Fruit fly (Drosophila melanogaster) whole organism, embryonic: ENCODE data around the gene CG5805.

Experiments
- B-H2 ChIP-seq: fragments of 200-800 bp; sonication (Bioruptor generic); optimal IDR thresholded peaks from 2 replicates; lab custom pipeline; 2018; ENCODE audit warnings: missing biosample characterization, mild to moderate bottlenecking, missing genetic modification characterization
- CG11723 ChIP-seq: fragments of 200-800 bp; sonication (Bioruptor generic); optimal IDR thresholded peaks from 2 replicates; lab custom pipeline; 2017; ENCODE audit warnings: missing biosample characterization, mild to moderate bottlenecking, missing genetic modification characterization
- CG13287 ChIP-seq: fragments of 200-800 bp; sonication (Bioruptor generic); IDR thresholded peaks from 2 replicates; pipeline ENCODE4 v1.3.6; 2022; ENCODE audit warnings: missing biosample characterization, missing genetic modification characterization; ENCODE audit not compliant: partially characterized antibody
- CG14014 ChIP-seq: fragments of 200-800 bp; sonication (Bioruptor generic); IDR thresholded peaks from 2 replicates; pipeline ENCODE4 v1.3.6; 2022; ENCODE audit warnings: missing biosample characterization, missing genetic modification characterization
- CG15011 ChIP-seq: fragments of 200-800 bp; sonication (Bioruptor generic); optimal IDR thresholded peaks from 3 replicates; lab custom pipeline; 2018; ENCODE audit warnings: missing biosample characterization, mild to moderate bottlenecking, missing genetic modification characterization
- CG15073 ChIP-seq: fragments of 200-800 bp; sonication (Bioruptor generic); optimal IDR thresholded peaks from 2 replicates; lab custom pipeline; 2016; ENCODE audit warnings: missing biosample characterization, missing genetic modification characterization
- CG1602 ChIP-seq: fragments of 200-800 bp; sonication (Bioruptor generic); optimal IDR thresholded peaks from 3 replicates; lab custom pipeline; 2016; ENCODE audit warnings: missing biosample characterization, missing genetic modification characterization
- CG1647 ChIP-seq: fragments of 200-800 bp; sonication (Bioruptor generic); optimal IDR thresholded peaks from 3 replicates; lab custom pipeline; 2016; ENCODE audit warnings: missing biosample characterization, missing genetic modification characterization
- CG17186 ChIP-seq: fragments of 200-800 bp; sonication (Bioruptor generic); optimal IDR thresholded peaks from 3 replicates; lab custom pipeline; 2017; ENCODE audit warnings: missing biosample characterization, missing genetic modification reagents, missing genetic modification characterization
- CG17829 ChIP-seq: fragments of 200-800 bp; optimal IDR thresholded peaks from 2 replicates; lab custom pipeline; 2019; ENCODE audit warnings: missing biosample characterization, mild to moderate bottlenecking, missing genetic modification characterization, moderate library complexity
- CG30020 ChIP-seq: fragments of 200-800 bp; optimal IDR thresholded peaks from 2 replicates; lab custom pipeline; 2019; ENCODE audit warnings: missing biosample characterization, mild to moderate bottlenecking, missing genetic modification characterization, moderate library complexity
- CG4707 ChIP-seq: fragments of 200-800 bp; sonication (Bioruptor generic); optimal IDR thresholded peaks from 2 replicates; lab custom pipeline; 2018; ENCODE audit warnings: missing biosample characterization, mild to moderate bottlenecking, missing genetic modification characterization, moderate library complexity
- CG4854 ChIP-seq: fragments of 200-800 bp; sonication (Bioruptor generic); optimal IDR thresholded peaks from 2 replicates; lab custom pipeline; 2016; ENCODE audit warnings: missing biosample characterization, missing genetic modification characterization, inconsistent platforms
- CG7963 ChIP-seq: fragments of 200-800 bp; sonication (Bioruptor generic); IDR thresholded peaks from 3 replicates; pipeline ENCODE4 v1.3.6; 2022; ENCODE audit warnings: missing biosample characterization, missing genetic modification characterization; ENCODE audit not compliant: partially characterized antibody
- CG9437 ChIP-seq: fragments of 200-800 bp; sonication (Bioruptor generic); optimal IDR thresholded peaks from 2 replicates; lab custom pipeline; 2018; ENCODE audit warnings: missing biosample characterization, mild to moderate bottlenecking, missing genetic modification characterization
- Dad ChIP-seq: fragments of 200-800 bp; sonication (Bioruptor generic); optimal IDR thresholded peaks from 3 replicates; lab custom pipeline; 2016; ENCODE audit warnings: missing biosample characterization, missing genetic modification characterization
- Deaf1 ChIP-seq: fragments of 200-800 bp; optimal IDR thresholded peaks from 3 replicates; lab custom pipeline; 2019; ENCODE audit warnings: missing biosample characterization, mild to moderate bottlenecking, missing genetic modification characterization, moderate library complexity
- Dref ChIP-seq: fragments of 200-800 bp; sonication (Bioruptor generic); IDR thresholded peaks from 2 replicates; pipeline ENCODE4 v1.3.6; 2022; ENCODE audit warnings: missing biosample characterization, missing genetic modification characterization
- Drgx ChIP-seq: fragments of 200-800 bp; sonication (Bioruptor generic); IDR thresholded peaks from 2 replicates; pipeline ENCODE4 v1.3.6; 2022; ENCODE audit warnings: missing biosample characterization, missing genetic modification characterization
- H15 ChIP-seq: fragments of 200-800 bp; sonication (Bioruptor generic); IDR thresholded peaks from 3 replicates; pipeline ENCODE4 v1.3.6; 2022; ENCODE audit warnings: missing biosample characterization, missing genetic modification characterization
- Hr51 ChIP-seq, 2 experiments: fragments of 200-800 bp; sonication (Bioruptor generic); optimal IDR thresholded peaks; 2 replicates in 1 of 2; 3 replicates in 1 of 2; lab custom pipeline; 2016 to 2018; ENCODE audit warnings: missing biosample characterization in 2 of 2, missing genetic modification characterization in 2 of 2, mild to moderate bottlenecking in 1 of 2, moderate library complexity in 1 of 2
- Jarid2 ChIP-seq: fragments of 200-800 bp; sonication (Bioruptor generic); optimal IDR thresholded peaks from 3 replicates; lab custom pipeline; 2017; ENCODE audit warnings: mild to moderate bottlenecking, missing biosample characterization, missing genetic modification reagents, missing genetic modification characterization
- Med ChIP-seq: fragments of 200-800 bp; sonication (Bioruptor generic); peaks from one replicate; lab custom pipeline; 2016; ENCODE audit warnings: missing biosample characterization, missing genetic modification characterization, mild to moderate bottlenecking, inconsistent platforms, moderate library complexity
- Neu2 ChIP-seq: fragments of 200-800 bp; sonication (Bioruptor generic); optimal IDR thresholded peaks from 3 replicates; lab custom pipeline; 2016; ENCODE audit warnings: missing biosample characterization, missing genetic modification characterization, borderline replicate concordance
- Oaz ChIP-seq: fragments of 200-800 bp; sonication (Bioruptor generic); IDR thresholded peaks from 2 replicates; pipeline ENCODE4 v1.3.6; 2022; ENCODE audit warnings: missing biosample characterization, missing genetic modification characterization
- Optix ChIP-seq: fragments of 200-800 bp; sonication (Bioruptor generic); IDR thresholded peaks from 3 replicates; pipeline ENCODE4 v1.3.6; 2022; ENCODE audit warnings: missing biosample characterization, missing genetic modification characterization
- Ravus ChIP-seq: fragments of 200-800 bp; sonication (Bioruptor generic); IDR thresholded peaks from 2 replicates; pipeline ENCODE4 v1.3.6; 2022; ENCODE audit warnings: missing biosample characterization, missing genetic modification characterization
- Sry-β ChIP-seq: fragments of 200-800 bp; sonication (Bioruptor generic); optimal IDR thresholded peaks from 2 replicates; lab custom pipeline; 2018; ENCODE audit warnings: missing biosample characterization, mild to moderate bottlenecking, missing genetic modification characterization, moderate library complexity
- TFAM ChIP-seq: fragments of 200-800 bp; sonication (Bioruptor generic); optimal IDR thresholded peaks from 2 replicates; lab custom pipeline; 2017; ENCODE audit warnings: missing biosample characterization, missing genetic modification characterization, inconsistent platforms
- Usf ChIP-seq: fragments of 200-800 bp; sonication (Bioruptor generic); optimal IDR thresholded peaks from 2 replicates; lab custom pipeline; 2017; ENCODE audit warnings: missing genotype, missing biosample characterization, missing genetic modification characterization
- amos ChIP-seq: fragments of 200-800 bp; sonication (Bioruptor generic); IDR thresholded peaks from 2 replicates; pipeline ENCODE4 v1.3.6; 2022; ENCODE audit warnings: missing biosample characterization, missing genetic modification characterization; ENCODE audit not compliant: partially characterized antibody
- bsh ChIP-seq, 2 experiments: fragments of 200-800 bp; sonication (Bioruptor generic); optimal IDR thresholded peaks; 2 replicates each; lab custom pipeline; 2017 to 2018; ENCODE audit warnings: mild to moderate bottlenecking in 2 of 2, missing biosample characterization in 2 of 2, missing genetic modification characterization in 2 of 2, moderate library complexity in 1 of 2
- chif ChIP-seq, 2 experiments: fragments of 200-800 bp; sonication (Bioruptor generic); optimal IDR thresholded peaks; 3 replicates each; lab custom pipeline; 2016; ENCODE audit warnings: missing biosample characterization in 2 of 2, missing genetic modification characterization in 2 of 2
- disco-r ChIP-seq: fragments of 200-800 bp; sonication (Bioruptor generic); optimal IDR thresholded peaks from 2 replicates; lab custom pipeline; 2016; ENCODE audit warnings: missing biosample characterization, missing genetic modification characterization
- dm ChIP-seq: fragments of 200-800 bp; sonication (Bioruptor generic); optimal IDR thresholded peaks from 3 replicates; lab custom pipeline; 2016; ENCODE audit warnings: missing biosample characterization, missing genetic modification characterization
- fd102C ChIP-seq: fragments of 200-800 bp; sonication (Bioruptor generic); optimal IDR thresholded peaks from 2 replicates; lab custom pipeline; 2018; ENCODE audit warnings: missing biosample characterization, mild to moderate bottlenecking, missing genetic modification characterization, moderate library complexity
- gcm ChIP-seq: fragments of 200-800 bp; sonication (Bioruptor generic); optimal IDR thresholded peaks from 2 replicates; lab custom pipeline; 2019; ENCODE audit warnings: missing biosample characterization, mild to moderate bottlenecking, missing genetic modification characterization, moderate library complexity
- jumu ChIP-seq: fragments of 200-800 bp; sonication (Bioruptor generic); optimal IDR thresholded peaks from 3 replicates; lab custom pipeline; 2016; ENCODE audit warnings: missing biosample characterization, missing genetic modification characterization
- otp ChIP-seq: fragments of 200-800 bp; sonication (Bioruptor generic); IDR thresholded peaks from 3 replicates; pipeline ENCODE4, ENCODE4 v1.3.6; 2022; ENCODE audit warnings: missing biosample characterization, missing genetic modification characterization
- pfk ChIP-seq: fragments of 200-800 bp; sonication (Bioruptor generic); optimal IDR thresholded peaks from 2 replicates; lab custom pipeline; 2018; ENCODE audit warnings: missing biosample characterization, mild to moderate bottlenecking, missing genetic modification characterization, moderate library complexity
- pnt ChIP-seq: fragments of 200-800 bp; sonication (Bioruptor generic); optimal IDR thresholded peaks from 3 replicates; lab custom pipeline; 2016; ENCODE audit warnings: missing biosample characterization, missing genetic modification characterization
- pros ChIP-seq: fragments of 200-800 bp; sonication (Bioruptor generic); optimal IDR thresholded peaks from 3 replicates; lab custom pipeline; 2019; ENCODE audit warnings: missing biosample characterization, mild to moderate bottlenecking, missing genetic modification characterization, moderate library complexity
- psq ChIP-seq: fragments of 200-800 bp; sonication (Bioruptor generic); optimal IDR thresholded peaks from 2 replicates; lab custom pipeline; 2017; ENCODE audit warnings: missing biosample characterization, missing genetic modification characterization
- pzg ChIP-seq: fragments of 200-800 bp; sonication (Bioruptor generic); optimal IDR thresholded peaks from 3 replicates; lab custom pipeline; 2018; ENCODE audit warnings: missing biosample characterization, mild to moderate bottlenecking, missing genetic modification characterization, moderate library complexity
- tin ChIP-seq: fragments of 200-800 bp; sonication (Bioruptor generic); optimal IDR thresholded peaks from 3 replicates; lab custom pipeline; 2016; ENCODE audit warnings: missing biosample characterization, missing genetic modification characterization
- ttk ChIP-seq: fragments of 200-800 bp; sonication (Bioruptor generic); IDR thresholded peaks from 2 replicates; pipeline ENCODE4 v2.1.2; 2022; ENCODE audit warnings: missing biosample characterization, missing genetic modification characterization
- tup ChIP-seq: fragments of 200-800 bp; sonication (Bioruptor generic); optimal IDR thresholded peaks from 2 replicates; lab custom pipeline; 2016; ENCODE audit warnings: missing biosample characterization, mild to moderate bottlenecking, missing genetic modification characterization, moderate library complexity
- usp ChIP-seq: fragments of >200 bp; optimal IDR thresholded peaks from 2 replicates; lab custom pipeline; 2017; ENCODE audit warnings: missing biosample characterization, missing genetic modification characterization
- z ChIP-seq: fragments of 200-800 bp; sonication (Bioruptor generic); IDR thresholded peaks from 3 replicates; pipeline ENCODE4 v1.3.6; 2022; ENCODE audit warnings: missing biosample characterization, missing genetic modification characterization
- zfh2 ChIP-seq: fragments of 200-800 bp; sonication (Bioruptor generic); optimal IDR thresholded peaks from 2 replicates; lab custom pipeline; 2016; ENCODE audit warnings: missing biosample characterization, missing genetic modification characterization

Gene CG5805

dm6 chr3R:24787042-24787565, at the start of gene CG5805 (continued):
- peak; percentile 98 for TF ChIP-seq Med (GFP tag; lab: Kevin White, UChicago)
- peak; percentile 71 for TF ChIP-seq CG14014
- peak; percentile 45 for TF ChIP-seq Dref
- peak; percentile 55 for TF ChIP-seq Oaz
- TF ChIP-seq zfh2 (GFP tag; lab: Kevin White, UChicago), result peak; percentile 61
- peak; percentile 50 for TF ChIP-seq pfk (GFP tag; lab: Kevin White, UChicago)
- no peak; the same call in 1 of the 2 replicates for TF ChIP-seq amos
- TF ChIP-seq Ravus (GFP tag; lab: Robert Waterston, UW), result no peak; the same call in 1 of the 2 replicates
- TF ChIP-seq Drgx (GFP tag; lab: Robert Waterston, UW), result peak; percentile 11; the same call in 1 of the 2 replicates
- peak; percentile 81 for TF ChIP-seq ttk (GFP tag; lab: Robert Waterston, UW)
- TF ChIP-seq Optix (GFP tag; lab: Robert Waterston, UW), result peak; percentile 71; the same call in 2 of the 3 replicates
- peak; percentile 86 for TF ChIP-seq dm
- TF ChIP-seq Hr51 (GFP tag; optimal IDR thresholded peaks at IDR 0.05; lab: Kevin White, UChicago), result peak; percentile 75 to 83
- TF ChIP-seq otp (GFP tag; lab: Robert Waterston, UW), result peak; percentile 80
- peak; percentile 65 for TF ChIP-seq CG17829 (tag; lab: Kevin White, UChicago)
- TF ChIP-seq CG17186 (GFP tag; lab: Kevin White, UChicago), result peak; percentile 85
- no peak for TF ChIP-seq CG7963 (GFP tag; lab: Robert Waterston, UW)
- TF ChIP-seq disco-r, result peak; percentile 69
- TF ChIP-seq Neu2 (GFP tag; lab: Kevin White, UChicago), result no peak
- TF ChIP-seq Dad (GFP tag; lab: Kevin White, UChicago), result peak; percentile 60
- no peak for TF ChIP-seq pros
- no peak for TF ChIP-seq usp (GFP tag; lab: Kevin White, UChicago)
- peak; percentile 68 for TF ChIP-seq psq (GFP tag; lab: Kevin White, UChicago)
- peak; percentile 17 for TF ChIP-seq Sry-β (GFP tag; lab: Kevin White, UChicago)
- TF ChIP-seq CG30020, result no peak
- TF ChIP-seq CG13287 (GFP tag; lab: Robert Waterston, UW), result peak; percentile 38; the same call in 1 of the 2 replicates
- TF ChIP-seq fd102C, result peak; percentile 49
- peak; percentile 49 for TF ChIP-seq CG1602 (GFP tag; lab: Kevin White, UChicago)
- no peak for TF ChIP-seq tup
- peak; percentile 83 for TF ChIP-seq CG4854 (GFP tag; lab: Kevin White, UChicago)
- TF ChIP-seq CG15073 (GFP tag; lab: Kevin White, UChicago), result no peak
- TF ChIP-seq chif (GFP tag; optimal IDR thresholded peaks at IDR 0.05; lab: Kevin White, UChicago), result peak; percentile 67 to 79
- peak; percentile 66 for TF ChIP-seq CG1647 (GFP tag; lab: Kevin White, UChicago)
- TF ChIP-seq jumu (GFP tag; lab: Kevin White, UChicago), result peak; percentile 17
- TF ChIP-seq gcm (GFP tag; lab: Kevin White, UChicago), result peak; percentile 60
- peak; percentile 57 for TF ChIP-seq Deaf1
- peak; percentile 70 for TF ChIP-seq CG4707
- peak; percentile 79 for TF ChIP-seq CG15011 (GFP tag; lab: Kevin White, UChicago)
- peak in 1 of 2 experiments; percentile 72 for TF ChIP-seq bsh (GFP tag; optimal IDR thresholded peaks at IDR 0.05; lab: Kevin White, UChicago)
- peak; percentile 86 for TF ChIP-seq B-H2 (GFP tag; lab: Kevin White, UChicago)
- peak; percentile 47 for TF ChIP-seq TFAM (GFP tag; lab: Kevin White, UChicago)
- TF ChIP-seq H15 (GFP tag; lab: Robert Waterston, UW), result peak; percentile 86
- no peak for TF ChIP-seq z
- no peak for TF ChIP-seq pnt (GFP tag; lab: Kevin White, UChicago)
- peak; percentile 63 for TF ChIP-seq tin (GFP tag; lab: Kevin White, UChicago)
- peak; percentile 74 for TF ChIP-seq Jarid2 (GFP tag; lab: Kevin White, UChicago)
- TF ChIP-seq Usf, result peak; percentile 67
- peak; percentile 76 for TF ChIP-seq pzg
- TF ChIP-seq CG11723 (GFP tag; lab: Kevin White, UChicago), result peak; percentile 75
- TF ChIP-seq CG9437 (GFP tag; lab: Kevin White, UChicago), result peak; percentile 78
